Fruit fly (Drosophila melanogaster) whole organism, embryonic: ENCODE data around the gene Art8.

Experiments used
- Asciz ChIP-seq: fragments of 200-800 bp; sonication (Bioruptor generic); optimal IDR thresholded peaks from 2 replicates; lab custom pipeline; 2017; ENCODE audit warnings: missing biosample characterization, mild to moderate bottlenecking, missing genetic modification characterization, missing genetic modification reagents
- Bteb2 ChIP-seq: fragments of 200-800 bp; sonication (Bioruptor generic); optimal IDR thresholded peaks from 2 replicates; lab custom pipeline; 2016; ENCODE audit warnings: missing biosample characterization, missing genetic modification characterization
- CG10654 ChIP-seq: fragments of 200-800 bp; sonication (Bioruptor generic); optimal IDR thresholded peaks from 2 replicates; lab custom pipeline; 2016; ENCODE audit warnings: missing biosample characterization, missing genetic modification characterization
- CG10979 ChIP-seq: fragments of 200-800 bp; sonication (Bioruptor generic); optimal IDR thresholded peaks from 2 replicates; lab custom pipeline; 2018; ENCODE audit warnings: missing biosample characterization, mild to moderate bottlenecking, missing genetic modification characterization, moderate library complexity
- CG12155 ChIP-seq: fragments of 200-800 bp; sonication (Bioruptor generic); optimal IDR thresholded peaks from 3 replicates; lab custom pipeline; 2016; ENCODE audit warnings: missing biosample characterization, missing genetic modification characterization
- CG15011 ChIP-seq: fragments of 200-800 bp; sonication (Bioruptor generic); optimal IDR thresholded peaks from 3 replicates; lab custom pipeline; 2018; ENCODE audit warnings: missing biosample characterization, mild to moderate bottlenecking, missing genetic modification characterization
- CG1529 ChIP-seq: fragments of 200-800 bp; sonication (Bioruptor generic); optimal IDR thresholded peaks from 3 replicates; lab custom pipeline; 2018; ENCODE audit warnings: missing biosample characterization, missing genetic modification characterization
- CG17186 ChIP-seq: fragments of 200-800 bp; sonication (Bioruptor generic); optimal IDR thresholded peaks from 3 replicates; lab custom pipeline; 2017; ENCODE audit warnings: missing biosample characterization, missing genetic modification reagents, missing genetic modification characterization
- CG17361 ChIP-seq: fragments of 200-800 bp; sonication (Bioruptor generic); IDR thresholded peaks from 3 replicates; pipeline ENCODE4 v1.3.6; 2022; ENCODE audit warnings: missing biosample characterization, missing genetic modification characterization
- CG17385 ChIP-seq: fragments of 200-800 bp; sonication (Bioruptor generic); optimal IDR thresholded peaks from 3 replicates; lab custom pipeline; 2018; ENCODE audit warnings: missing biosample characterization, mild to moderate bottlenecking, missing genetic modification characterization
- CG18262 ChIP-seq: fragments of 200-800 bp; optimal IDR thresholded peaks from 3 replicates; lab custom pipeline; 2019; ENCODE audit warnings: missing biosample characterization, mild to moderate bottlenecking, missing genetic modification characterization, moderate library complexity
- CG2712 ChIP-seq: fragments of 200-800 bp; optimal IDR thresholded peaks from 3 replicates; lab custom pipeline; 2019; ENCODE audit warnings: missing biosample characterization, mild to moderate bottlenecking, missing genetic modification characterization, moderate library complexity
- CG32532 ChIP-seq: fragments of 200-800 bp; sonication (Bioruptor generic); IDR thresholded peaks from 2 replicates; pipeline ENCODE4 v1.3.6; 2022; ENCODE audit warnings: missing biosample characterization, missing genetic modification characterization
- CG34224 ChIP-seq: fragments of 200-800 bp; sonication (Bioruptor generic); IDR thresholded peaks from 3 replicates; pipeline ENCODE4 v1.3.6; 2022; ENCODE audit warnings: missing biosample characterization, missing genetic modification characterization; ENCODE audit not compliant: partially characterized antibody
- CG34376 ChIP-seq: fragments of 200-800 bp; sonication (Bioruptor generic); optimal IDR thresholded peaks from 2 replicates; lab custom pipeline; 2018; ENCODE audit warnings: missing biosample characterization, mild to moderate bottlenecking, missing genetic modification characterization
- CG34422 ChIP-seq: fragments of 200-800 bp; sonication (Bioruptor generic); IDR thresholded peaks from 3 replicates; pipeline ENCODE4 v1.3.6; 2022; ENCODE audit warnings: missing biosample characterization, missing genetic modification characterization
- CG4404 ChIP-seq: fragments of 200-800 bp; sonication (Bioruptor generic); IDR thresholded peaks from 2 replicates; pipeline ENCODE4 v1.3.6; 2022; ENCODE audit warnings: missing biosample characterization, missing genetic modification characterization
- CG5180 ChIP-seq: fragments of 200-800 bp; sonication (Bioruptor generic); optimal IDR thresholded peaks from 3 replicates; lab custom pipeline; 2017; ENCODE audit warnings: missing biosample characterization, missing genetic modification characterization, mild to moderate bottlenecking, moderate library complexity, missing genetic modification reagents
- CG7745 ChIP-seq: fragments of 200-800 bp; sonication (Bioruptor generic); optimal IDR thresholded peaks from 2 replicates; lab custom pipeline; 2018; ENCODE audit warnings: missing biosample characterization, mild to moderate bottlenecking, missing genetic modification characterization, moderate library complexity
- CG7963 ChIP-seq: fragments of 200-800 bp; sonication (Bioruptor generic); IDR thresholded peaks from 3 replicates; pipeline ENCODE4 v1.3.6; 2022; ENCODE audit warnings: missing biosample characterization, missing genetic modification characterization; ENCODE audit not compliant: partially characterized antibody
- CG7987 ChIP-seq: fragments of 200-800 bp; sonication (Bioruptor generic); optimal IDR thresholded peaks from 2 replicates; lab custom pipeline; 2018; ENCODE audit warnings: missing biosample characterization, mild to moderate bottlenecking, missing genetic modification characterization, moderate library complexity
- CG9727 ChIP-seq: fragments of 200-800 bp; sonication (Bioruptor generic); optimal IDR thresholded peaks from 3 replicates; lab custom pipeline; 2017; ENCODE audit warnings: missing biosample characterization, mild to moderate bottlenecking, missing genetic modification characterization
- CoRest ChIP-seq: fragments of 200-800 bp; sonication (Bioruptor generic); optimal IDR thresholded peaks from 3 replicates; lab custom pipeline; 2018; ENCODE audit warnings: missing biosample characterization, mild to moderate bottlenecking, missing genetic modification characterization, moderate library complexity
- CrebB ChIP-seq: fragments of 200-800 bp; sonication (Bioruptor generic); optimal IDR thresholded peaks from 3 replicates; lab custom pipeline; 2018; ENCODE audit warnings: missing biosample characterization, mild to moderate bottlenecking, missing genetic modification characterization
- Dbx ChIP-seq: fragments of 200-800 bp; sonication (Bioruptor generic); IDR thresholded peaks from 3 replicates; pipeline ENCODE4 v1.3.6; 2022; ENCODE audit warnings: missing biosample characterization, missing genetic modification characterization
- Deaf1 ChIP-seq: fragments of 200-800 bp; optimal IDR thresholded peaks from 3 replicates; lab custom pipeline; 2019; ENCODE audit warnings: missing biosample characterization, mild to moderate bottlenecking, missing genetic modification characterization, moderate library complexity
- Hr39 ChIP-seq: fragments of >200 bp; optimal IDR thresholded peaks from 2 replicates; lab custom pipeline; 2017
- Hr78 ChIP-seq, 2 experiments: fragments of 200-800 bp in 1 of 2; fragments of >200 bp in 1 of 2; sonication (Bioruptor generic) in 1 of 2; optimal IDR thresholded peaks; 2 replicates each; lab custom pipeline; 2017 to 2019; ENCODE audit warnings: missing biosample characterization in 2 of 2, missing genetic modification characterization in 2 of 2, mild to moderate bottlenecking in 1 of 2, moderate library complexity in 1 of 2
- NC2β ChIP-seq: fragments of 200-800 bp; sonication (Bioruptor generic); optimal IDR thresholded peaks from 2 replicates; lab custom pipeline; 2016; ENCODE audit warnings: missing biosample characterization, missing genetic modification characterization
- Optix ChIP-seq: fragments of 200-800 bp; sonication (Bioruptor generic); IDR thresholded peaks from 3 replicates; pipeline ENCODE4 v1.3.6; 2022; ENCODE audit warnings: missing biosample characterization, missing genetic modification characterization
- Sry-δ ChIP-seq: fragments of 200-800 bp; sonication (Bioruptor generic); optimal IDR thresholded peaks from 2 replicates; lab custom pipeline; 2016; ENCODE audit warnings: missing biosample characterization, missing genetic modification characterization
- Trl ChIP-seq, 3 experiments: fragments of >200 bp in 2 of 3; fragments of 200-800 bp in 1 of 3; sonication (Bioruptor generic) in 1 of 3; optimal IDR thresholded peaks; 2 replicates in 1 of 3; 3 replicates in 2 of 3; lab custom pipeline; 2016 to 2017; ENCODE audit warnings: missing biosample characterization in 1 of 3, missing genetic modification characterization in 1 of 3
- aop ChIP-seq: fragments of 200-800 bp; sonication (Bioruptor generic); IDR thresholded peaks from 2 replicates; pipeline ENCODE4 v1.3.6; 2022; ENCODE audit warnings: missing biosample characterization, missing genetic modification characterization
- ap ChIP-seq: fragments of 200-800 bp; sonication (Bioruptor generic); IDR thresholded peaks from 2 replicates; pipeline ENCODE4 v1.3.6; 2022; ENCODE audit warnings: missing biosample characterization, missing genetic modification characterization
- bab2 ChIP-seq: fragments of 200-800 bp; sonication (Bioruptor generic); optimal IDR thresholded peaks from 2 replicates; lab custom pipeline; 2016; ENCODE audit warnings: missing biosample characterization, missing genetic modification characterization
- cad ChIP-seq: fragments of >200 bp; optimal IDR thresholded peaks from 2 replicates; lab custom pipeline; 2017; ENCODE audit warnings: missing biosample characterization, missing genetic modification characterization
- cato ChIP-seq: fragments of 200-800 bp; sonication (Bioruptor generic); optimal IDR thresholded peaks from 2 replicates; lab custom pipeline; 2016; ENCODE audit warnings: missing biosample characterization, missing genetic modification characterization, borderline replicate concordance
- crol ChIP-seq: fragments of 200-800 bp; sonication (Bioruptor generic); IDR thresholded peaks from 2 replicates; pipeline ENCODE4 v1.3.6; 2022; ENCODE audit warnings: missing biosample characterization, missing genetic modification characterization
- dm ChIP-seq: fragments of 200-800 bp; sonication (Bioruptor generic); optimal IDR thresholded peaks from 3 replicates; lab custom pipeline; 2016; ENCODE audit warnings: missing biosample characterization, missing genetic modification characterization
- dysf ChIP-seq: fragments of 200-800 bp; sonication (Bioruptor generic); IDR thresholded peaks from 3 replicates; pipeline ENCODE4 v1.3.6; 2022; ENCODE audit warnings: missing biosample characterization, missing genetic modification characterization
- esg ChIP-seq: fragments of 200-800 bp; sonication (Bioruptor generic); conservative IDR thresholded peaks from 2 replicates; pipeline ENCODE4 v1.3.6; 2022; ENCODE audit warnings: missing biosample characterization, missing genetic modification characterization
- fu2 ChIP-seq: fragments of 200-800 bp; sonication (Bioruptor generic); optimal IDR thresholded peaks from 2 replicates; lab custom pipeline; 2016; ENCODE audit warnings: missing biosample characterization, missing genetic modification characterization
- hb ChIP-seq: fragments of 200-800 bp; sonication (Bioruptor generic); IDR thresholded peaks from 3 replicates; pipeline ENCODE4 v1.3.6; 2022; ENCODE audit warnings: missing biosample characterization, missing genetic modification characterization; ENCODE audit not compliant: partially characterized antibody
- lmd ChIP-seq: fragments of 200-800 bp; sonication (Bioruptor generic); IDR thresholded peaks from 2 replicates; pipeline ENCODE4 v1.3.6; 2022; ENCODE audit warnings: missing biosample characterization, missing genetic modification characterization
- nerfin-1 ChIP-seq: fragments of 200-800 bp; sonication (Bioruptor generic); optimal IDR thresholded peaks from 3 replicates; lab custom pipeline; 2019; ENCODE audit warnings: missing biosample characterization, mild to moderate bottlenecking, missing genetic modification characterization, moderate library complexity
- pita ChIP-seq: fragments of 200-800 bp; sonication (Bioruptor generic); optimal IDR thresholded peaks from 2 replicates; lab custom pipeline; 2017; ENCODE audit warnings: missing biosample characterization, mild to moderate bottlenecking, missing genetic modification characterization
- pros ChIP-seq: fragments of 200-800 bp; sonication (Bioruptor generic); optimal IDR thresholded peaks from 3 replicates; lab custom pipeline; 2019; ENCODE audit warnings: missing biosample characterization, mild to moderate bottlenecking, missing genetic modification characterization, moderate library complexity
- ro ChIP-seq: fragments of 200-800 bp; sonication (Bioruptor generic); IDR thresholded peaks from 2 replicates; pipeline ENCODE4 v1.3.6; 2022; ENCODE audit warnings: missing biosample characterization, missing genetic modification characterization
- run ChIP-seq: fragments of 200-800 bp; sonication (Bioruptor generic); optimal IDR thresholded peaks from 3 replicates; lab custom pipeline; 2018; ENCODE audit warnings: missing biosample characterization, mild to moderate bottlenecking, missing genetic modification characterization
- sisA ChIP-seq: fragments of 200-800 bp; sonication (Bioruptor generic); IDR thresholded peaks from 2 replicates; pipeline ENCODE4 v1.3.6; 2022; ENCODE audit warnings: missing biosample characterization, missing genetic modification characterization
- sqz ChIP-seq: fragments of 200-800 bp; sonication (Bioruptor generic); optimal IDR thresholded peaks from 3 replicates; lab custom pipeline; 2018; ENCODE audit warnings: missing biosample characterization, mild to moderate bottlenecking, missing genetic modification characterization
- trem ChIP-seq: fragments of 200-800 bp; optimal IDR thresholded peaks from 3 replicates; lab custom pipeline; 2019; ENCODE audit warnings: missing biosample characterization, mild to moderate bottlenecking, missing genetic modification characterization, moderate library complexity
- wek ChIP-seq: fragments of 200-800 bp; sonication (Bioruptor generic); optimal IDR thresholded peaks from 3 replicates; lab custom pipeline; 2018; ENCODE audit warnings: missing biosample characterization, mild to moderate bottlenecking, missing genetic modification characterization, moderate library complexity

Gene Art8

DNA sequence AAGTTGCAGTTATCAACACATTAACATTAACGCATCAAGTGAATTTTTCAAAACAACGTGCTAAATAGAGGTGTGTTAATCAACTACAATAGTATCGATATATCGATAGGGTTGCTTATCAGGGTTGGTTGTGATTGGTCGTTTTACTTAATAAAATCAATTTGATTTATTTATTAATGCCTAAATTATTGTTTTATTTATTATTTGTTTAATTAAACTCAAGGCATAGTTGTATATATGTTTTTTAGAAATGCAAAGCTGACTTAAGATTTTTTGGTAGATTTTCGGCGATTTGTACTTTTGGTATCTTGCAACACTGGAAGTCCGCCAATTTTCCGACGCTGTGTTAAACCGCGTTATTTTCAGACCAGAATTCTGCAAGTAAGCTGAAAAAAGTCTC, at the start of gene Art8, which contains the start of gene dUTPase (continued):
- TF ChIP-seq CG34224 (GFP tag; lab: Robert Waterston, UW) (peak; percentile 89), Trl (optimal IDR thresholded peaks at IDR 0.05; lab: Kevin White, UChicago) (no peak), Trl (GFP tag; optimal IDR thresholded peaks at IDR 0.05; lab: Kevin White, UChicago) (peak; percentile 35), CG10979 (peak; percentile 69), CG15011 (GFP tag; lab: Kevin White, UChicago) (peak; percentile 5), sisA (GFP tag; lab: Robert Waterston, UW) (peak; percentile 58), CG17361 (GFP tag; lab: Robert Waterston, UW) (peak; percentile 80), pros (no peak), Hr39 (no peak), CG7745 (no peak), aop (GFP tag; lab: Robert Waterston, UW) (no peak), cato (GFP tag; lab: Kevin White, UChicago) (peak; percentile 57), fu2 (no peak), CG17186 (GFP tag; lab: Kevin White, UChicago) (peak; percentile 51), hb (peak; percentile 61; the same call in 2 of the 3 replicates), dysf (peak; percentile 54), Asciz (GFP tag; lab: Kevin White, UChicago) (no peak), CG7963 (peak; percentile 64; the same call in 1 of the 3 replicates), wek (GFP tag; lab: Kevin White, UChicago) (no peak), CG12155 (peak; percentile 76), CG2712 (tag; lab: Kevin White, UChicago) (peak; percentile 88), Optix (no peak), pita (no peak), CoRest (peak; percentile 82), ro (no peak), bab2 (GFP tag; lab: Kevin White, UChicago) (no peak), CG5180 (GFP tag; lab: Kevin White, UChicago) (no peak), sqz (GFP tag; lab: Kevin White, UChicago) (no peak)

dm6 chr2L:11059206-11059605, 48.3 kb upstream of the Art8 start:
- TF ChIP-seq Asciz (GFP tag; lab: Kevin White, UChicago) = no peak
- TF ChIP-seq NC2β (GFP tag; lab: Kevin White, UChicago) = no peak
- no peak for TF ChIP-seq CG18262 (tag; lab: Kevin White, UChicago)
- TF ChIP-seq CG34376 = no peak
- no peak for TF ChIP-seq CG17385
- TF ChIP-seq cad = no peak
- no peak for TF ChIP-seq CG7987 (GFP tag; lab: Kevin White, UChicago)
- TF ChIP-seq ap (GFP tag; lab: Robert Waterston, UW) = no peak
- no peak for TF ChIP-seq CrebB (tag; lab: Kevin White, UChicago)
- no peak for TF ChIP-seq run
- TF ChIP-seq CG34422 (GFP tag; lab: Robert Waterston, UW) = no peak
- no peak for TF ChIP-seq esg (GFP tag; lab: Robert Waterston, UW)
- TF ChIP-seq CG1529 (GFP tag; lab: Kevin White, UChicago) = no peak
- TF ChIP-seq Bteb2 (GFP tag; lab: Kevin White, UChicago) = no peak
- TF ChIP-seq trem (tag; lab: Kevin White, UChicago) = no peak
- 0 out of 2 replicates have a peak, but pooled peaks have one; percentile 16 for TF ChIP-seq CG32532 (GFP tag; lab: Robert Waterston, UW)
- peak; percentile 88 for TF ChIP-seq crol (GFP tag; lab: Robert Waterston, UW)
- no peak for TF ChIP-seq CG9727
- TF ChIP-seq Deaf1 (tag; lab: Kevin White, UChicago) = peak; percentile 30
- no peak for TF ChIP-seq CG4404 (GFP tag; lab: Robert Waterston, UW)
- no peak for TF ChIP-seq Dbx (GFP tag; lab: Robert Waterston, UW)
- TF ChIP-seq dm (GFP tag; lab: Kevin White, UChicago) = no peak
- peak in 1 of 2 experiments; percentile 11 for TF ChIP-seq Hr78 (GFP tag; optimal IDR thresholded peaks at IDR 0.05; lab: Kevin White, UChicago)
- TF ChIP-seq nerfin-1 = no peak
- TF ChIP-seq lmd (GFP tag; lab: Robert Waterston, UW) = no peak
- TF ChIP-seq CG10654 (GFP tag; lab: Kevin White, UChicago) = no peak
- no peak for TF ChIP-seq Sry-δ (GFP tag; lab: Kevin White, UChicago)
